Fruit fly (Drosophila melanogaster): ENCODE measurements around the gene Myo61F.

The Myo61F gene

DNA sequence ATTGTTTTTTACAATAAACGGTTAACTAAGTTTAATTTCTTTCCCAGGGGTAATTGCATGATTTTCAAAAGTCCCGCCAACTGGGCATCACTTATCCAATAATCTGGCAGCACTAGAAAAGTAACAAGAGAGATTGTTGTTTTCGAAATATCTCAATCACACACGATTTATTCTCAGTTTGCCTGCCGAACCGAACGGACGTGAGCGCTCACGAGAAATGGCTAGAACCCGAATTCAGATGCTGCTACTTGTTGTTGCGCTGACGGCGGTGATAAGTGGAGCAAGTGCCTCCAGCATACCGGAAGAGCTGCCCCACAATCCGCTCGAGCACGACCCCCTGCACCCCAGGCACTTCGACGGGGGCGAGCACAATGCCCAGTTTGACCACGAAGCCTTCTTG is 19.8 kb upstream of the Myo61F start, which contains the start of gene scf (continued):
- TF ChIP-seq CG10462 (GFP tag; optimal IDR thresholded peaks at IDR 0.05) (no peak), CG9932 (GFP tag; IDR thresholded peaks at IDR 0.05) (peak; percentile 36), wor (GFP tag; IDR thresholded peaks at IDR 0.05) (no peak), CG14710 (tag; optimal IDR thresholded peaks at IDR 0.05) (peak; percentile 36), CG15601 (tag; optimal IDR thresholded peaks at IDR 0.05) (no peak), CG17802 (tag; optimal IDR thresholded peaks at IDR 0.05) (no peak), CG7987 (GFP tag; optimal IDR thresholded peaks at IDR 0.05) (peak; percentile 21), Nf-YA (GFP tag; IDR thresholded peaks at IDR 0.05) (no peak), CG4730 (GFP tag; IDR thresholded peaks at IDR 0.05) (no peak), NC2α (GFP tag; optimal IDR thresholded peaks at IDR 0.05) (no peak), ci (GFP tag; IDR thresholded peaks at IDR 0.05) (peak; percentile 63; the same call in 2 of the 3 replicates), chm (GFP tag; IDR thresholded peaks at IDR 0.05) (peak; percentile 63; the same call in 1 of the 2 replicates), bowl (GFP tag; IDR thresholded peaks at IDR 0.05) (0 out of 2 replicates have a peak, but pooled peaks have one; percentile 7), Chrac-16 (GFP tag; optimal IDR thresholded peaks at IDR 0.05) (no peak), sr (GFP tag; IDR thresholded peaks at IDR 0.05) (no peak), so (GFP tag; IDR thresholded peaks at IDR 0.05) (no peak), CG1603 (tag; optimal IDR thresholded peaks at IDR 0.05) (peak; percentile 44), CTCF (GFP tag; optimal IDR thresholded peaks at IDR 0.05) (peak; percentile 33), CG15696 (tag; optimal IDR thresholded peaks at IDR 0.05) (no peak), CG8924 (tag; optimal IDR thresholded peaks at IDR 0.05) (peak; percentile 15), sug (tag; optimal IDR thresholded peaks at IDR 0.05) (peak; percentile 40), gro (GFP tag; optimal IDR thresholded peaks at IDR 0.05) (peak; percentile 60), CG18764 (GFP tag; optimal IDR thresholded peaks at IDR 0.05) (no peak), CG8359 (GFP tag; optimal IDR thresholded peaks at IDR 0.05; ENCODE audit: borderline replicate concordance) (no peak), tll (GFP tag; optimal IDR thresholded peaks at IDR 0.05) (no peak), Neu2 (GFP tag; optimal IDR thresholded peaks at IDR 0.05; ENCODE audit: borderline replicate concordance) (no peak), CG16779 (GFP tag; IDR thresholded peaks at IDR 0.05) (no peak), Fer1 (GFP tag; optimal IDR thresholded peaks at IDR 0.05) (peak; percentile 35), CG2889 (GFP tag; IDR thresholded peaks at IDR 0.05) (no peak), CG10321 (GFP tag; IDR thresholded peaks at IDR 0.05) (no peak), Deaf1 (tag; optimal IDR thresholded peaks at IDR 0.05) (peak; percentile 78), psq (GFP tag; optimal IDR thresholded peaks at IDR 0.05) (no peak), dan (GFP tag; IDR thresholded peaks at IDR 0.05) (no peak), Sox102F (GFP tag; optimal IDR thresholded peaks at IDR 0.05) (no peak), Nf-YB (GFP tag; optimal IDR thresholded peaks at IDR 0.05) (no peak), unc-4 (GFP tag; IDR thresholded peaks at IDR 0.05; ENCODE audit: partially characterized antibody) (peak; percentile 42; the same call in 1 of the 2 replicates), hb (GFP tag; IDR thresholded peaks at IDR 0.05; ENCODE audit: partially characterized antibody) (no peak), dimm (GFP tag; IDR thresholded peaks at IDR 0.05) (no peak), CoRest (tag; optimal IDR thresholded peaks at IDR 0.05) (no peak), Kr (GFP tag; optimal IDR thresholded peaks at IDR 0.05) (no peak), Lim3 (GFP tag; IDR thresholded peaks at IDR 0.05) (no peak), Side (GFP tag; optimal IDR thresholded peaks at IDR 0.05) (no peak), dysf (GFP tag; IDR thresholded peaks at IDR 0.05) (no peak), NfI (GFP tag; optimal IDR thresholded peaks at IDR 0.05) (no peak), CG11247 (GFP tag; IDR thresholded peaks at IDR 0.05) (0 out of 2 replicates have a peak, but pooled peaks have one; percentile 15), gcm (GFP tag; optimal IDR thresholded peaks at IDR 0.05) (no peak), MESR4 (GFP tag; optimal IDR thresholded peaks at IDR 0.05) (peak; percentile 64), wdn (GFP tag; IDR thresholded peaks at IDR 0.05) (no peak), CG4404 (GFP tag; IDR thresholded peaks at IDR 0.05) (no peak), az2 (GFP tag; optimal IDR thresholded peaks at IDR 0.05) (no peak), pita (GFP tag; optimal IDR thresholded peaks at IDR 0.05) (no peak), maf-S (GFP tag; optimal IDR thresholded peaks at IDR 0.05) (no peak)

Measured in whole organism, embryonic.